Fruit fly (Drosophila melanogaster) whole organism, embryonic: ENCODE data around the gene CG3630.
A peak's percentile ranks its signal among the peaks of the same experiment; 100 is the strongest.

Experiments
- Bgb ChIP-seq: fragments of 200-800 bp; sonication (Bioruptor generic); IDR thresholded peaks from 2 replicates; pipeline ENCODE4 v1.3.6; 2022; ENCODE audit warnings: missing biosample characterization, missing genetic modification characterization; ENCODE audit not compliant: partially characterized antibody
- CG10321 ChIP-seq: fragments of 200-800 bp; sonication (Bioruptor generic); IDR thresholded peaks from 2 replicates; pipeline ENCODE4 v1.3.6; 2022; ENCODE audit warnings: missing biosample characterization, missing genetic modification characterization
- CG10959 ChIP-seq: fragments of 200-800 bp; sonication (Bioruptor generic); IDR thresholded peaks from 2 replicates; pipeline ENCODE4 v1.3.6; 2022; ENCODE audit warnings: missing biosample characterization, missing genetic modification characterization
- CG11093 ChIP-seq: fragments of 200-800 bp; sonication (Bioruptor generic); IDR thresholded peaks from 3 replicates; pipeline ENCODE4 v1.3.6; 2022; ENCODE audit warnings: missing biosample characterization, missing genetic modification characterization
- CG11456 ChIP-seq: fragments of 200-800 bp; sonication (Bioruptor generic); IDR thresholded peaks from 3 replicates; pipeline ENCODE4 v1.3.6; 2022; ENCODE audit warnings: missing biosample characterization, missing genetic modification characterization
- CG12769 ChIP-seq: fragments of 200-800 bp; sonication (Bioruptor generic); optimal IDR thresholded peaks from 2 replicates; lab custom pipeline; 2019; ENCODE audit warnings: missing biosample characterization, mild to moderate bottlenecking, missing genetic modification characterization, moderate library complexity
- CG14710 ChIP-seq: fragments of 200-800 bp; sonication (Bioruptor generic); optimal IDR thresholded peaks from 3 replicates; lab custom pipeline; 2019; ENCODE audit warnings: missing biosample characterization, mild to moderate bottlenecking, missing genetic modification characterization, moderate library complexity
- CG15269 ChIP-seq: fragments of 200-800 bp; sonication (Bioruptor generic); optimal IDR thresholded peaks from 2 replicates; lab custom pipeline; 2018; ENCODE audit warnings: missing biosample characterization, mild to moderate bottlenecking, missing genetic modification characterization, moderate library complexity
- CG1832 ChIP-seq: fragments of 200-800 bp; sonication (Bioruptor generic); optimal IDR thresholded peaks from 2 replicates; lab custom pipeline; 2017; ENCODE audit warnings: missing biosample characterization, mild to moderate bottlenecking, missing genetic modification characterization, inconsistent platforms
- CG31388 ChIP-seq: fragments of 200-800 bp; sonication (Bioruptor generic); optimal IDR thresholded peaks from 2 replicates; lab custom pipeline; 2016; ENCODE audit warnings: missing biosample characterization, missing genetic modification characterization
- CG43689 ChIP-seq: fragments of 200-800 bp; sonication (Bioruptor generic); IDR thresholded peaks from 2 replicates; pipeline ENCODE4 v1.3.6; 2022; ENCODE audit warnings: missing biosample characterization, missing genetic modification characterization
- CG7372 ChIP-seq: fragments of 200-800 bp; sonication (Bioruptor generic); IDR thresholded peaks from 2 replicates; pipeline ENCODE4 v1.3.6; 2022; ENCODE audit warnings: missing biosample characterization, missing genetic modification characterization
- CG7745 ChIP-seq: fragments of 200-800 bp; sonication (Bioruptor generic); optimal IDR thresholded peaks from 2 replicates; lab custom pipeline; 2018; ENCODE audit warnings: missing biosample characterization, mild to moderate bottlenecking, missing genetic modification characterization, moderate library complexity
- CG8089 ChIP-seq: fragments of 200-800 bp; sonication (Bioruptor generic); optimal IDR thresholded peaks from 3 replicates; lab custom pipeline; 2016; ENCODE audit warnings: missing biosample characterization, missing genetic modification characterization
- D19B ChIP-seq: fragments of 200-800 bp; sonication (Bioruptor generic); optimal IDR thresholded peaks from 2 replicates; lab custom pipeline; 2017; ENCODE audit warnings: missing biosample characterization, mild to moderate bottlenecking, missing genetic modification characterization
- Doc3 ChIP-seq: fragments of 200-800 bp; sonication (Bioruptor generic); IDR thresholded peaks from 3 replicates; pipeline ENCODE4 v1.3.6; 2022; ENCODE audit warnings: missing biosample characterization, missing genetic modification characterization; ENCODE audit not compliant: partially characterized antibody
- Elba2 ChIP-seq: fragments of 200-800 bp; sonication (Bioruptor generic); optimal IDR thresholded peaks from 3 replicates; lab custom pipeline; 2016; ENCODE audit warnings: missing biosample characterization, missing genetic modification characterization
- H15 ChIP-seq: fragments of 200-800 bp; sonication (Bioruptor generic); IDR thresholded peaks from 3 replicates; pipeline ENCODE4 v1.3.6; 2022; ENCODE audit warnings: missing biosample characterization, missing genetic modification characterization
- HLH3B ChIP-seq: fragments of 200-800 bp; sonication (Bioruptor generic); IDR thresholded peaks from 2 replicates; pipeline ENCODE4 v1.3.6; 2022; ENCODE audit warnings: missing biosample characterization, missing genetic modification characterization
- Neu2 ChIP-seq: fragments of 200-800 bp; sonication (Bioruptor generic); optimal IDR thresholded peaks from 3 replicates; lab custom pipeline; 2016; ENCODE audit warnings: missing biosample characterization, missing genetic modification characterization, borderline replicate concordance
- Nf-YC ChIP-seq: fragments of 200-800 bp; optimal IDR thresholded peaks from 3 replicates; lab custom pipeline; 2019; ENCODE audit warnings: missing biosample characterization, mild to moderate bottlenecking, missing genetic modification characterization, moderate library complexity
- PHDP ChIP-seq: fragments of 200-800 bp; sonication (Bioruptor generic); optimal IDR thresholded peaks from 3 replicates; lab custom pipeline; 2018; ENCODE audit warnings: missing biosample characterization, mild to moderate bottlenecking, missing genetic modification characterization, moderate library complexity
- Side ChIP-seq: fragments of 200-800 bp; sonication (Bioruptor generic); optimal IDR thresholded peaks from 2 replicates; lab custom pipeline; 2016; ENCODE audit warnings: missing biosample characterization, missing genetic modification characterization
- Sry-δ ChIP-seq: fragments of 200-800 bp; sonication (Bioruptor generic); optimal IDR thresholded peaks from 2 replicates; lab custom pipeline; 2016; ENCODE audit warnings: missing biosample characterization, missing genetic modification characterization
- Stat92E ChIP-seq, 3 experiments: fragments of >200 bp in 2 of 3; fragments of 200-800 bp in 1 of 3; sonication (Bioruptor generic) in 1 of 3; optimal IDR thresholded peaks; 2 replicates each; lab custom pipeline; 2017 to 2019; ENCODE audit warnings: missing biosample characterization in 3 of 3, missing genetic modification characterization in 3 of 3, mild to moderate bottlenecking in 1 of 3, moderate library complexity in 1 of 3
- Taf1 ChIP-seq: fragments of 200-800 bp; sonication (Bioruptor generic); IDR thresholded peaks from 2 replicates; pipeline ENCODE4 v1.3.6; 2022; ENCODE audit warnings: missing biosample characterization, missing genetic modification characterization
- abd-A ChIP-seq: fragments of 200-800 bp; sonication (Bioruptor generic); optimal IDR thresholded peaks from 3 replicates; lab custom pipeline; 2019; ENCODE audit warnings: missing biosample characterization, mild to moderate bottlenecking, missing genetic modification characterization, moderate library complexity
- ash1 ChIP-seq: fragments of 200-800 bp; sonication (Bioruptor generic); optimal IDR thresholded peaks from 2 replicates; lab custom pipeline; 2018; ENCODE audit warnings: missing biosample characterization, mild to moderate bottlenecking, missing genetic modification characterization
- ato ChIP-seq: fragments of 200-800 bp; sonication (Bioruptor generic); IDR thresholded peaks from 2 replicates; pipeline ENCODE4 v1.3.6; 2022; ENCODE audit warnings: missing biosample characterization, missing genetic modification characterization; ENCODE audit not compliant: partially characterized antibody
- chinmo ChIP-seq: fragments of 200-800 bp; sonication (Bioruptor generic); IDR thresholded peaks from 4 replicates; pipeline ENCODE4 v1.3.6; 2022; ENCODE audit warnings: missing biosample characterization, missing genetic modification characterization; ENCODE audit not compliant: partially characterized antibody
- dysf ChIP-seq: fragments of 200-800 bp; sonication (Bioruptor generic); IDR thresholded peaks from 3 replicates; pipeline ENCODE4 v1.3.6; 2022; ENCODE audit warnings: missing biosample characterization, missing genetic modification characterization
- ewg ChIP-seq: fragments of 200-800 bp; sonication (Bioruptor generic); optimal IDR thresholded peaks from 3 replicates; lab custom pipeline; 2017; ENCODE audit warnings: mild to moderate bottlenecking, missing biosample characterization, missing genetic modification reagents, missing genetic modification characterization
- jing ChIP-seq: fragments of 200-800 bp; sonication (Bioruptor generic); optimal IDR thresholded peaks from 2 replicates; lab custom pipeline; 2018; ENCODE audit warnings: missing biosample characterization, mild to moderate bottlenecking, missing genetic modification characterization
- kay ChIP-seq: fragments of 200-800 bp; sonication (Bioruptor generic); optimal IDR thresholded peaks from 2 replicates; lab custom pipeline; 2016; ENCODE audit warnings: missing biosample characterization, missing genetic modification characterization
- klu ChIP-seq: fragments of 200-800 bp; sonication (Bioruptor generic); IDR thresholded peaks from 2 replicates; pipeline ENCODE4 v1.3.6; 2022; ENCODE audit warnings: missing biosample characterization, missing genetic modification characterization
- nau ChIP-seq: fragments of 200-800 bp; sonication (Bioruptor generic); optimal IDR thresholded peaks from 3 replicates; lab custom pipeline; 2017; ENCODE audit warnings: missing biosample characterization, mild to moderate bottlenecking, missing genetic modification characterization, missing genetic modification reagents
- onecut ChIP-seq: fragments of 200-800 bp; sonication (Bioruptor generic); IDR thresholded peaks from 2 replicates; pipeline ENCODE4 v1.3.6; 2022; ENCODE audit warnings: missing biosample characterization, missing genetic modification characterization
- otp ChIP-seq: fragments of 200-800 bp; sonication (Bioruptor generic); IDR thresholded peaks from 3 replicates; pipeline ENCODE4, ENCODE4 v1.3.6; 2022; ENCODE audit warnings: missing biosample characterization, missing genetic modification characterization
- pan ChIP-seq, 4 experiments: fragments of >200 bp in 3 of 4; fragments of 200-800 bp in 1 of 4; sonication (Bioruptor generic) in 1 of 4; optimal IDR thresholded peaks in 3 of 4; IDR thresholded peaks in 1 of 4; 2 replicates each; pipeline versions ENCODE4 v1.3.6 to Lab custom; 2017 to 2022; ENCODE audit warnings: missing biosample characterization in 2 of 4, missing genetic modification characterization in 2 of 4, mixed read lengths in 1 of 4
- peb ChIP-seq: fragments of 200-800 bp; sonication (Bioruptor generic); IDR thresholded peaks from 2 replicates; pipeline ENCODE4 v1.3.6; 2022; ENCODE audit warnings: missing biosample characterization, missing genetic modification characterization
- pho ChIP-seq: fragments of 200-800 bp; sonication (Bioruptor generic); optimal IDR thresholded peaks from 2 replicates; lab custom pipeline; 2016; ENCODE audit warnings: missing biosample characterization, missing genetic modification characterization
- prd ChIP-seq, 3 experiments: fragments of >200 bp in 2 of 3; fragments of 200-800 bp in 1 of 3; sonication (Bioruptor generic) in 1 of 3; optimal IDR thresholded peaks in 2 of 3; IDR thresholded peaks in 1 of 3; 2 replicates in 2 of 3; 3 replicates in 1 of 3; pipeline versions ENCODE4 v1.3.6 to Lab custom; 2017 to 2022; ENCODE audit warnings: missing biosample characterization in 1 of 3, missing genetic modification characterization in 1 of 3
- pum ChIP-seq: fragments of 200-800 bp; sonication (Bioruptor generic); optimal IDR thresholded peaks from 2 replicates; lab custom pipeline; 2016; ENCODE audit warnings: missing biosample characterization, missing genetic modification characterization
- ro ChIP-seq: fragments of 200-800 bp; sonication (Bioruptor generic); IDR thresholded peaks from 2 replicates; pipeline ENCODE4 v1.3.6; 2022; ENCODE audit warnings: missing biosample characterization, missing genetic modification characterization
- sens-2 ChIP-seq: fragments of 200-800 bp; sonication (Bioruptor generic); IDR thresholded peaks from 2 replicates; pipeline ENCODE4 v1.3.6; 2022; ENCODE audit warnings: missing biosample characterization, missing genetic modification characterization
- shn ChIP-seq: fragments of 200-800 bp; sonication (Bioruptor generic); optimal IDR thresholded peaks from 3 replicates; lab custom pipeline; 2016; ENCODE audit warnings: missing biosample characterization, missing genetic modification characterization
- sob ChIP-seq: fragments of 200-800 bp; sonication (Bioruptor generic); IDR thresholded peaks from 2 replicates; pipeline ENCODE4 v1.3.6; 2022; ENCODE audit warnings: missing biosample characterization, missing genetic modification characterization
- tup ChIP-seq: fragments of 200-800 bp; sonication (Bioruptor generic); optimal IDR thresholded peaks from 2 replicates; lab custom pipeline; 2016; ENCODE audit warnings: missing biosample characterization, mild to moderate bottlenecking, missing genetic modification characterization, moderate library complexity
- vnd ChIP-seq: fragments of 200-800 bp; sonication (Bioruptor generic); IDR thresholded peaks from 3 replicates; pipeline ENCODE4 v1.3.6; 2022; ENCODE audit warnings: missing biosample characterization, missing genetic modification characterization; ENCODE audit not compliant: partially characterized antibody
- zen ChIP-seq: fragments of 200-800 bp; sonication (Bioruptor generic); optimal IDR thresholded peaks from 3 replicates; lab custom pipeline; 2018; ENCODE audit warnings: missing biosample characterization, mild to moderate bottlenecking, missing genetic modification characterization, moderate library complexity

CG3630 gene

DNA sequence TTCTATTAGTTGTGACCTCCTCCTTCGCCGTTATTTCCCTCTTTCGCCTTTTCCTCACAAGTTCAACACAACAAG, 23.8 kb upstream of the CG3630 start, which contains the start of gene ph-p:
Gene ph-p (minus strand): TSS at position 30 of the 75 bp plus-strand sequence.
- 0 out of 4 replicates have a peak, but pooled peaks have one; percentile 48 for TF ChIP-seq chinmo (GFP tag; lab: Robert Waterston, UW)
- TF ChIP-seq CG11093, result no peak

DNA sequence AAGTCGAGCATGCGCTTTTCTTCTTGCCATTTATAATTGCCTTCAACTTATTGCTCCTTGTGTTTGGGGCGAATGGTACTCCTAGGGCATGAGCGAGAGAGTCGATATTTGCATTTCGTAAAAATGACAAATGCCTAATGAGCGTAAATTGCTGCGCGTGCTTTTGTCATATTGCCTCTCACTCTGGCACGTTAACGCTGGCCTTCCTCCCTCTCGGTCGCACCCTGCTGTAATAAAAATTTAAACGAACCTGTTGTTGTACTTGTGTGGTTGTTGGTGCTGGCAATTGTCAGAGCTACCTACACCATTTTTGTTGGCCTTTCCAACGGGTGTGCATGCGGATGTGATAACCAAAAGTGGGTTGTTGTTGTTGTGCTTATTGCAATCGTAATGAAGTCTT, 23.6 kb upstream of the CG3630 start:
- TF ChIP-seq CG7372, result no peak
- TF ChIP-seq dysf (GFP tag; lab: Robert Waterston, UW), result no peak
- TF ChIP-seq Stat92E (GFP tag; optimal IDR thresholded peaks at IDR 0.05; lab: Kevin White, UChicago), result no peak
- TF ChIP-seq zen (tag; lab: Kevin White, UChicago), result peak; percentile 91
- no peak for TF ChIP-seq nau (GFP tag; lab: Kevin White, UChicago)
- no peak for TF ChIP-seq Bgb (GFP tag; lab: Robert Waterston, UW)
- TF ChIP-seq ro (GFP tag; lab: Robert Waterston, UW), result no peak
- no peak for TF ChIP-seq kay (GFP tag; lab: Kevin White, UChicago)
- no peak for TF ChIP-seq pan (optimal IDR thresholded peaks at IDR 0.05; lab: Kevin White, UChicago)
- no peak for TF ChIP-seq pan (GFP tag; optimal IDR thresholded peaks at IDR 0.05 in 1 of 2, IDR thresholded peaks at IDR 0.05 in 1 of 2)
- TF ChIP-seq D19B (GFP tag; lab: Kevin White, UChicago), result no peak
- no peak for TF ChIP-seq HLH3B
- no peak for TF ChIP-seq klu (GFP tag; lab: Robert Waterston, UW)
- no peak for TF ChIP-seq CG14710 (tag; lab: Kevin White, UChicago)
- no peak for TF ChIP-seq CG15269 (tag; lab: Kevin White, UChicago)
- TF ChIP-seq CG11456 (GFP tag; lab: Robert Waterston, UW), result no peak
- no peak for TF ChIP-seq peb (GFP tag; lab: Robert Waterston, UW)
- TF ChIP-seq pho, result no peak
- TF ChIP-seq ash1 (GFP tag; lab: Kevin White, UChicago), result peak; percentile 3
- TF ChIP-seq CG43689 (GFP tag; lab: Robert Waterston, UW), result no peak
- TF ChIP-seq Taf1, result no peak
- TF ChIP-seq sens-2 (GFP tag; lab: Robert Waterston, UW), result no peak
- no peak for TF ChIP-seq vnd (GFP tag; lab: Robert Waterston, UW)
- TF ChIP-seq PHDP (tag; lab: Kevin White, UChicago), result no peak
- TF ChIP-seq H15 (GFP tag; lab: Robert Waterston, UW), result no peak
- peak; percentile 8 for TF ChIP-seq CG12769 (tag; lab: Kevin White, UChicago)
- no peak for TF ChIP-seq ato
- peak; percentile 80 for TF ChIP-seq Nf-YC (tag; lab: Kevin White, UChicago)
- TF ChIP-seq CG1832 (GFP tag; lab: Kevin White, UChicago), result peak; percentile 78
- no peak for TF ChIP-seq sob (GFP tag; lab: Robert Waterston, UW)
- no peak for TF ChIP-seq CG7745 (tag; lab: Kevin White, UChicago)
- no peak for TF ChIP-seq CG31388 (GFP tag; lab: Kevin White, UChicago)
- TF ChIP-seq jing (GFP tag; lab: Kevin White, UChicago), result no peak
- no peak for TF ChIP-seq CG8089 (GFP tag; lab: Kevin White, UChicago)
- no peak for TF ChIP-seq otp
- no peak for TF ChIP-seq Sry-δ (GFP tag; lab: Kevin White, UChicago)
- TF ChIP-seq Side, result no peak
- no peak for TF ChIP-seq Neu2
- TF ChIP-seq shn (GFP tag; lab: Kevin White, UChicago), result no peak
- peak; percentile 51 for TF ChIP-seq CG10321 (GFP tag; lab: Robert Waterston, UW)
- TF ChIP-seq tup (GFP tag; lab: Kevin White, UChicago), result no peak
- peak; percentile 79 for TF ChIP-seq ewg (GFP tag; lab: Kevin White, UChicago)
- no peak for TF ChIP-seq pum
- TF ChIP-seq prd (optimal IDR thresholded peaks at IDR 0.05; lab: Kevin White, UChicago), result no peak
- TF ChIP-seq prd (GFP tag; IDR thresholded peaks at IDR 0.05; lab: Robert Waterston, UW), result no peak
- peak; percentile 95 for TF ChIP-seq abd-A (tag; lab: Kevin White, UChicago)
- no peak for TF ChIP-seq Doc3 (GFP tag; lab: Robert Waterston, UW)
- TF ChIP-seq Elba2 (GFP tag; lab: Kevin White, UChicago), result no peak
- no peak for TF ChIP-seq CG10959 (GFP tag; lab: Robert Waterston, UW)
- TF ChIP-seq onecut (GFP tag; lab: Robert Waterston, UW), result no peak
